Fruit fly (Drosophila melanogaster) whole organism, prepupa: ENCODE measurements around the gene bond.

ENCODE experiments used
- CG10631 ChIP-seq: fragments of 200-800 bp; sonication (Bioruptor generic); optimal IDR thresholded peaks from 2 replicates; lab custom pipeline; 2016; ENCODE audit warnings: missing biosample characterization, missing genetic modification characterization
- CG11294 ChIP-seq: fragments of 200-800 bp; sonication (Bioruptor generic); IDR thresholded peaks from 2 replicates; pipeline ENCODE4 v1.3.6; 2022; ENCODE audit warnings: missing biosample characterization, missing genetic modification characterization
- CG11762 ChIP-seq: fragments of 200-800 bp; sonication (Bioruptor generic); optimal IDR thresholded peaks from 3 replicates; lab custom pipeline; 2016; ENCODE audit warnings: missing biosample characterization, missing genetic modification characterization; ENCODE audit not compliant: insufficient read depth
- CG1621 ChIP-seq: fragments of 200-800 bp; sonication (Bioruptor generic); optimal IDR thresholded peaks from 3 replicates; lab custom pipeline; 2018; ENCODE audit warnings: missing biosample characterization, mild to moderate bottlenecking, missing genetic modification characterization
- CG31627 ChIP-seq: fragments of 200-800 bp; sonication (Bioruptor generic); optimal IDR thresholded peaks from 3 replicates; lab custom pipeline; 2016; ENCODE audit warnings: missing biosample characterization, missing genetic modification characterization
- CG32006 ChIP-seq: fragments of 200-800 bp; sonication (Bioruptor generic); optimal IDR thresholded peaks from 3 replicates; lab custom pipeline; 2017; ENCODE audit warnings: missing biosample characterization, mild to moderate bottlenecking, missing genetic modification characterization
- CG3919 ChIP-seq: fragments of 200-800 bp; sonication (Bioruptor generic); optimal IDR thresholded peaks from 3 replicates; lab custom pipeline; 2016; ENCODE audit warnings: missing biosample characterization, missing genetic modification characterization
- CG6163 ChIP-seq: fragments of 200-800 bp; sonication (Bioruptor generic); IDR thresholded peaks from 3 replicates; pipeline ENCODE4 v1.3.6; 2022; ENCODE audit warnings: missing biosample characterization, missing genetic modification characterization
- CG6276 ChIP-seq: fragments of 200-800 bp; sonication (Bioruptor generic); optimal IDR thresholded peaks from 2 replicates; lab custom pipeline; 2017; ENCODE audit warnings: missing biosample characterization, mild to moderate bottlenecking, missing genetic modification characterization
- CG6792 ChIP-seq: fragments of 200-800 bp; sonication (Bioruptor generic); optimal IDR thresholded peaks from 3 replicates; lab custom pipeline; 2016; ENCODE audit warnings: missing biosample characterization, missing genetic modification characterization
- CG6808 ChIP-seq: fragments of 200-800 bp; sonication (Bioruptor generic); optimal IDR thresholded peaks from 3 replicates; lab custom pipeline; 2017; ENCODE audit warnings: missing biosample characterization, missing genetic modification characterization, mild to moderate bottlenecking, moderate library complexity, missing genetic modification reagents
- CG8632 ChIP-seq: fragments of 200-800 bp; sonication (Bioruptor generic); optimal IDR thresholded peaks from 3 replicates; lab custom pipeline; 2016; ENCODE audit warnings: missing biosample characterization, missing genetic modification characterization
- CG9139 ChIP-seq: fragments of 200-800 bp; sonication (Bioruptor generic); optimal IDR thresholded peaks from 3 replicates; lab custom pipeline; 2017; ENCODE audit warnings: missing biosample characterization, mild to moderate bottlenecking, missing genetic modification characterization
- Eip75B ChIP-seq: fragments of 200-800 bp; sonication (Bioruptor generic); optimal IDR thresholded peaks from 3 replicates; lab custom pipeline; 2016; ENCODE audit warnings: missing biosample characterization, missing genetic modification characterization
- Eip78C ChIP-seq: fragments of 200-800 bp; sonication (Bioruptor generic); peaks from one replicate; lab custom pipeline; 2016; ENCODE audit warnings: missing biosample characterization, missing genetic modification characterization
- Eip93F ChIP-seq: fragments of 200-800 bp; sonication (Bioruptor generic); optimal IDR thresholded peaks from 2 replicates; lab custom pipeline; 2016; ENCODE audit warnings: missing biosample characterization, mild to moderate bottlenecking, missing genetic modification characterization
- Ets21C ChIP-seq: fragments of 200-800 bp; sonication (Bioruptor generic); optimal IDR thresholded peaks from 3 replicates; lab custom pipeline; 2016; ENCODE audit warnings: missing biosample characterization, missing genetic modification characterization
- Gug ChIP-seq: fragments of 200-800 bp; sonication (Bioruptor generic); IDR thresholded peaks from 2 replicates; pipeline ENCODE4 v1.3.6; 2022; ENCODE audit warnings: missing biosample characterization, missing genetic modification characterization
- Hr38 ChIP-seq: sonication (Bioruptor generic); optimal IDR thresholded peaks from 2 replicates; lab custom pipeline; 2016; ENCODE audit warnings: missing biosample characterization, missing genetic modification characterization
- Lpt ChIP-seq: fragments of 200-800 bp; sonication (Bioruptor generic); optimal IDR thresholded peaks from 3 replicates; lab custom pipeline; 2016; ENCODE audit warnings: missing biosample characterization, missing genetic modification characterization
- OdsH ChIP-seq: fragments of 200-800 bp; sonication (Bioruptor generic); optimal IDR thresholded peaks from 3 replicates; lab custom pipeline; 2016; ENCODE audit warnings: missing biosample characterization, missing genetic modification characterization
- Sox102F ChIP-seq: fragments of 200-800 bp; sonication (Bioruptor generic); optimal IDR thresholded peaks from 2 replicates; lab custom pipeline; 2016; ENCODE audit warnings: missing biosample characterization, mild to moderate bottlenecking, missing genetic modification characterization
- achi ChIP-seq: fragments of 200-800 bp; sonication (Bioruptor generic); optimal IDR thresholded peaks from 3 replicates; lab custom pipeline; 2016; ENCODE audit warnings: missing biosample characterization, missing genetic modification characterization
- cyc ChIP-seq: fragments of 200-800 bp; sonication (Bioruptor generic); optimal IDR thresholded peaks from 3 replicates; lab custom pipeline; 2016; ENCODE audit warnings: missing biosample characterization, missing genetic modification characterization
- dac ChIP-seq: fragments of 200-800 bp; sonication (Bioruptor generic); optimal IDR thresholded peaks from 2 replicates; lab custom pipeline; 2017; ENCODE audit warnings: missing biosample characterization, mild to moderate bottlenecking, missing genetic modification characterization
- eg ChIP-seq: fragments of 200-800 bp; sonication (Bioruptor generic); IDR thresholded peaks from 3 replicates; pipeline ENCODE4 v1.3.6; 2022; ENCODE audit warnings: missing biosample characterization, missing genetic modification characterization
- esn ChIP-seq: fragments of 200-800 bp; sonication (Bioruptor generic); optimal IDR thresholded peaks from 2 replicates; lab custom pipeline; 2016; ENCODE audit warnings: missing biosample characterization, mild to moderate bottlenecking, missing genetic modification characterization, moderate library complexity
- fd59A ChIP-seq: fragments of 200-800 bp; sonication (Bioruptor generic); optimal IDR thresholded peaks from 2 replicates; lab custom pipeline; 2017; ENCODE audit warnings: missing biosample characterization, mild to moderate bottlenecking, missing genetic modification characterization, missing genetic modification reagents
- fd85E ChIP-seq: fragments of 200-800 bp; sonication (Bioruptor generic); optimal IDR thresholded peaks from 3 replicates; lab custom pipeline; 2016; ENCODE audit warnings: missing biosample characterization, missing genetic modification characterization
- fkh ChIP-seq: fragments of 200-800 bp; sonication (Bioruptor generic); optimal IDR thresholded peaks from 3 replicates; lab custom pipeline; 2017; ENCODE audit warnings: missing biosample characterization, mild to moderate bottlenecking, missing genetic modification characterization, moderate library complexity
- lz ChIP-seq: fragments of 200-800 bp; sonication (Bioruptor generic); optimal IDR thresholded peaks from 3 replicates; lab custom pipeline; 2016; ENCODE audit warnings: missing biosample characterization, missing genetic modification characterization
- net ChIP-seq: fragments of 200-800 bp; sonication (Bioruptor generic); optimal IDR thresholded peaks from 3 replicates; lab custom pipeline; 2016; ENCODE audit warnings: missing biosample characterization, missing genetic modification characterization
- pdm3 ChIP-seq: fragments of 200-800 bp; sonication (Bioruptor generic); optimal IDR thresholded peaks from 3 replicates; lab custom pipeline; 2016; ENCODE audit warnings: missing biosample characterization, missing genetic modification characterization
- salr ChIP-seq, 2 experiments: fragments of 200-800 bp; sonication (Bioruptor generic); optimal IDR thresholded peaks; 3 replicates each; lab custom pipeline; 2016 to 2018; ENCODE audit warnings: missing biosample characterization in 2 of 2, missing genetic modification characterization in 2 of 2, mild to moderate bottlenecking in 1 of 2
- spab ChIP-seq: fragments of 200-800 bp; sonication (Bioruptor generic); optimal IDR thresholded peaks from 2 replicates; lab custom pipeline; 2017; ENCODE audit warnings: missing biosample characterization, mild to moderate bottlenecking, missing genetic modification characterization, missing genetic modification reagents
- ss ChIP-seq, 2 experiments: fragments of 200-800 bp; sonication (Bioruptor generic); optimal IDR thresholded peaks; 2 replicates in 1 of 2; 3 replicates in 1 of 2; lab custom pipeline; 2017 to 2018; ENCODE audit warnings: mild to moderate bottlenecking in 2 of 2, missing biosample characterization in 2 of 2, missing genetic modification characterization in 2 of 2, moderate library complexity in 1 of 2
- svp ChIP-seq: fragments of 200-800 bp; sonication (Bioruptor generic); peaks from one replicate; lab custom pipeline; 2016; ENCODE audit warnings: missing biosample characterization, missing genetic modification characterization
- vri ChIP-seq: fragments of 200-800 bp; sonication (Bioruptor generic); optimal IDR thresholded peaks from 3 replicates; lab custom pipeline; 2016; ENCODE audit warnings: missing biosample characterization, mild to moderate bottlenecking, missing genetic modification characterization

bond gene

dm6 chr3R:22564707-22565106, 14.2 kb downstream of the bond start:
- TF ChIP-seq lz (GFP tag; lab: Kevin White, UChicago) (no peak), CG32006 (no peak), CG10631 (GFP tag; lab: Kevin White, UChicago) (no peak), CG8632 (GFP tag; lab: Kevin White, UChicago) (no peak), CG3919 (GFP tag; lab: Kevin White, UChicago) (no peak), Eip78C (GFP tag; lab: Kevin White, UChicago) (no peak), salr (GFP tag; optimal IDR thresholded peaks at IDR 0.05; lab: Kevin White, UChicago) (no peak), spab (no peak), achi (GFP tag; lab: Kevin White, UChicago) (no peak), ss (GFP tag; optimal IDR thresholded peaks at IDR 0.05; lab: Kevin White, UChicago) (no peak), CG31627 (GFP tag; lab: Kevin White, UChicago) (no peak), esn (GFP tag; lab: Kevin White, UChicago) (no peak), Gug (GFP tag; lab: Robert Waterston, UW) (no peak), CG1621 (tag; lab: Kevin White, UChicago) (no peak), svp (GFP tag; lab: Kevin White, UChicago) (no peak)

DNA sequence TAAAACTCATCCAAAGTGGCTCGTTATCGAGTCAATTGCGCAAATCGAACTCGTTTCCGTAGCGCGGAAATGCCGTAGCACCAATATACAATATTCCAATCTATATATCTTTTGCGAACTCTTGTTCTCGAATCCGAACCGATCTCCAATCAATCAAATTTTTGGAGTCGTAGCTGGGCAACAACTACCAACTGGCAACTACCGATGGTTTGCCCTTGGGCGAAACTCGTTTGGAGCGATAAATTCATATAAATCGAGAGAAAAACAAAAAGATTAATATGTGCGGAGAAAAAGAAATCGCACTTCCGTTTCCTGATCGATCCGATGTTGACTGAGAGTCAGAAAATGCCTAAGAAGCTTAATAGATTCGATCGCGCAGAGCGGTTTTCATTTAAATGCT, 15.3 kb downstream of the bond start:
- no peak for TF ChIP-seq CG6792 (GFP tag; lab: Kevin White, UChicago)
- TF ChIP-seq CG3919 (GFP tag; lab: Kevin White, UChicago): no peak
- no peak for TF ChIP-seq lz (GFP tag; lab: Kevin White, UChicago)
- no peak for TF ChIP-seq ss (GFP tag; optimal IDR thresholded peaks at IDR 0.05; lab: Kevin White, UChicago)
- TF ChIP-seq Ets21C (GFP tag; lab: Kevin White, UChicago): no peak
- TF ChIP-seq fd59A (GFP tag; lab: Kevin White, UChicago): no peak
- no peak for TF ChIP-seq net (GFP tag; lab: Kevin White, UChicago)
- TF ChIP-seq cyc (GFP tag; lab: Kevin White, UChicago): no peak
- no peak for TF ChIP-seq dac
- TF ChIP-seq esn (GFP tag; lab: Kevin White, UChicago): no peak
- TF ChIP-seq pdm3 (GFP tag; lab: Kevin White, UChicago): no peak
- TF ChIP-seq fd85E (GFP tag; lab: Kevin White, UChicago): no peak
- no peak for TF ChIP-seq CG1621 (tag; lab: Kevin White, UChicago)
- TF ChIP-seq CG32006: no peak
- TF ChIP-seq Eip93F (GFP tag; lab: Kevin White, UChicago): no peak
- TF ChIP-seq CG11762 (GFP tag; lab: Kevin White, UChicago): no peak
- TF ChIP-seq CG31627 (GFP tag; lab: Kevin White, UChicago): no peak
- no peak for TF ChIP-seq Lpt (GFP tag; lab: Kevin White, UChicago)
- no peak for TF ChIP-seq Hr38
- TF ChIP-seq, all 60 proteins: peak for 0

DNA sequence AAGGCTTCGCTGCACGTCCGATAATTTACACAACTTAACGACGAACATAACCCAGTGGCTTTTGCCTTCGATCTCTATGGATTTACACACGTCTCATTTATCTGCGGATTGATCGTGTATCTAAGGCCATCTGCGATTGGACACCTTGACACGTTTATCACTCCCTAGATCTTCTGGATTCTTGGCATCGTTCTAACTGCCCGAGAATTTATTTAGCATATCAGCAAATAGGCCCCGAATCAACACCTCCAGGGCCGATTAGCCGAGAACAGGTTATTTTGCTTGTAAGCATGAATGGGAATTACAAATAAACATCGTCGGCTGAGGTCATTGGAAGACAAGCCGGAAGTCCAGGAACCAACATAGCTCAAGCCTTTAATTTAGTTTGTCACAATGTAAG, 18.0 kb downstream of the bond start:
- TF ChIP-seq OdsH (GFP tag; lab: Kevin White, UChicago) (no peak), fkh (peak; percentile 27), CG6163 (no peak)

DNA sequence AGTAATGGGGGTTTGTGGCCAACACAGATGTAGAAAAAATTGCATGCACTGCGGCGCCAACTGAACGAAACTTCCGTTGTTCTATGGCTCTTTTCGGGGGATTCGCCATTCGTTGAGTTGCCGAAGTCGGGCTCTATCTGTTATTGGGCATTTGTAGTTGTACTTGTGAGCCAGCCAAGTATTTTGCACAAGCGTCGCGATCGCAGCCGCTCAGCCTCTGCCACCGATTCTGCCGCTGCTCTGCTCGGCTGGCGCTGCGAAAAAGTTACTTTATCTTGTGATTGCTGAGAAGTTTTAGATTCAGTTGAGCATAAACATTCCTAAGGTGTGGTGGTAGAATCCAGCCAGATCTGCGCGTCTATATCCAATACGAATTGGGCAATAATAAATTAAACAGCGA, 19.4 kb downstream of the bond start, which contains the start of gene CG33110:
Gene CG33110 (plus strand): TSS at position 301 of the 400 bp plus-strand sequence.
- TF ChIP-seq CG6808: no peak
- TF ChIP-seq CG1621 (tag; lab: Kevin White, UChicago): no peak
- TF ChIP-seq CG9139 (GFP tag; lab: Kevin White, UChicago): no peak
- no peak for TF ChIP-seq CG8632 (GFP tag; lab: Kevin White, UChicago)
- no peak for TF ChIP-seq CG32006
- no peak for TF ChIP-seq OdsH (GFP tag; lab: Kevin White, UChicago)
- no peak for TF ChIP-seq Lpt (GFP tag; lab: Kevin White, UChicago)
- no peak for TF ChIP-seq CG11294
- TF ChIP-seq Sox102F: no peak
- no peak for TF ChIP-seq eg (GFP tag; lab: Robert Waterston, UW)
- TF ChIP-seq lz (GFP tag; lab: Kevin White, UChicago): no peak
- TF ChIP-seq CG10631 (GFP tag; lab: Kevin White, UChicago): no peak
- TF ChIP-seq vri (GFP tag; lab: Kevin White, UChicago): no peak
- TF ChIP-seq ss (GFP tag; optimal IDR thresholded peaks at IDR 0.05; lab: Kevin White, UChicago): no peak
- no peak for TF ChIP-seq fkh
- no peak for TF ChIP-seq Eip75B (GFP tag; lab: Kevin White, UChicago)
- no peak for TF ChIP-seq CG6276 (GFP tag; lab: Kevin White, UChicago)
- no peak for TF ChIP-seq CG11762 (GFP tag; lab: Kevin White, UChicago)
